Worm (Caenorhabditis elegans): Measurements from ENCODE around the gene ZK593.3.

ZK593.3 gene

DNA sequence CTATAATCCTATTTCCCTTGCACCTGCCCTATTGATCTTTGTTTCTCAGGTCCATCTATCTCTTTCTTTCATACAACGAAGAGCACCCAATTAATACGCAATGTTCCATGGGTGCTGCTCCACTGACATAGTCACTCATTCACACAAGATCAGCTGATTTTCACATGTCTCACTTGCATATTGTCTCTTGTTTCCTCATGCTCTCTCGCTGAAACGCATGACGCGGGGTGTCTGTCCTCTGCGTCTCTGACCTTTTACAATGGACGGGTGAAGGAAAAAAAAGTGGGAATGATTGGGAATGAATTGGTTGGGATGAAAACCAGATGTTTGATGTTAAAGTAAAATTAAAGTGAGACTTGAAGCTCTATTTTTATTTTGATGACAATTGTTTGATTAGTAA, 19.8 kb downstream of the ZK593.3 start (continued):
- TF ChIP-seq elt-3 (tag; optimal IDR thresholded peaks at IDR 0.05) (peak in 2 of 6 experiments; percentile 39 to 69), hpl-2 (GFP tag; optimal IDR thresholded peaks at IDR 0.05) (peak; percentile 30), snu-23 (GFP tag; optimal IDR thresholded peaks at IDR 0.05) (peak; percentile 96), irx-1 (tag; optimal IDR thresholded peaks at IDR 0.05) (peak; percentile 76), sox-4 (tag; optimal IDR thresholded peaks at IDR 0.05) (peak; percentile 78), fkh-10 (GFP tag; optimal IDR thresholded peaks at IDR 0.05) (peak; percentile 57), nhr-12 (tag; optimal IDR thresholded peaks at IDR 0.05) (no peak), sup-37 (GFP tag; optimal IDR thresholded peaks at IDR 0.05) (no peak), swsn-7 (tag; optimal IDR thresholded peaks at IDR 0.05) (peak; percentile 93), tbx-2 (tag; optimal IDR thresholded peaks at IDR 0.05) (peak; percentile 90), pax-3 (tag; optimal IDR thresholded peaks at IDR 0.05) (peak; percentile 75), nhr-76 (tag; optimal IDR thresholded peaks at IDR 0.05) (no peak), unc-130 (tag; optimal IDR thresholded peaks at IDR 0.05) (peak; percentile 65), lir-3 (tag; optimal IDR thresholded peaks at IDR 0.05; ENCODE audit: poor library complexity) (peak; percentile 85), fkh-4 (tag; optimal IDR thresholded peaks at IDR 0.05; ENCODE audit: borderline replicate concordance) (peak; percentile 88), Y116A8C.19 (tag; optimal IDR thresholded peaks at IDR 0.05; ENCODE audit: borderline replicate concordance) (no peak), ama-1 (optimal IDR thresholded peaks at IDR 0.05) (peak; percentile 93), lin-13 (GFP tag; optimal IDR thresholded peaks at IDR 0.05) (peak; percentile 91), nhr-71 (tag; optimal IDR thresholded peaks at IDR 0.05) (peak; percentile 98), xbp-1 (tag; optimal IDR thresholded peaks at IDR 0.05) (peak; percentile 91), snpc-4 (tag; optimal IDR thresholded peaks at IDR 0.05) (peak; percentile 43), ceh-90 (tag; optimal IDR thresholded peaks at IDR 0.05) (no peak), zip-4 (GFP tag; optimal IDR thresholded peaks at IDR 0.05) (peak; percentile 51), pqm-1 (tag; optimal IDR thresholded peaks at IDR 0.05) (no peak)

DNA sequence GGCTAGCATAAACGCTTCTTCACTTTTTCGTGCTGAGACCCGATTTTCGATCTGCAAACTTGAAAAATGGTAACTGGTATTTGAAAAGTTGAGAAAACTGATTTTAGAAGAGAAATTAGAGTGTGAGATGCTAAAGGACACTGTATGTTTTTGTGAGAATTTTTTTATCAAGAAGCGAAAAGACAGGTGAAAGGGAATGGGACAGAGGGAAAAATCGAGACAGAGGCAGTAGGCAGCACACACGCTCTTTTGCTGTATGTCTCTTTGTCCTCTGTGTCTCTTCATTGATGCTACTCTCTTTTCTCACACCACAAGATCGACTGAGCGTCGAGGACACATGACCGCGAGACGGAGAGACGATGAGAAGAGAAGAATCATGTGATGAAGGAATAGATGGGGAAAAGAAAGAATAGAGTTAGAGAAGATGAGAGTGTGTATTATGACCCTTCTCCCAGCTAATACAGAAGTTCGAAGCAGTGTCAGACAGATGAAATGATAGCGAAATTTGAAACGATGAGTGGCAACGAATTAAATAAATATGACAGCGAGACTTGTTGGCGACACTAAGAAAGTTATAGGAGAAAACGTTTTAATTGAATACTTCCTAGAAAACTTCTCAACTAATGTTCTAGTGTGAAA, 20.5 kb downstream of the ZK593.3 start, which contains the start of gene lgg-2:
Gene lgg-2, minus strand, starts transcription at position 51 of the 639 bp plus-strand sequence.
- TF ChIP-seq nhr-90 (tag; optimal IDR thresholded peaks at IDR 0.05; ENCODE audit: poor library complexity) = peak; percentile 97
- TF ChIP-seq egl-27 (tag; optimal IDR thresholded peaks at IDR 0.05) = peak; percentile 52 to 76
- peak; percentile 98 for TF ChIP-seq mep-1 (tag; optimal IDR thresholded peaks at IDR 0.05)
- TF ChIP-seq vab-15 (tag; optimal IDR thresholded peaks at IDR 0.05) = no peak
- TF ChIP-seq nhr-85 (tag) = peak; percentile 99
- TF ChIP-seq C16A3.4 (tag; optimal IDR thresholded peaks at IDR 0.05) = peak; percentile 85
- peak; percentile 93 for TF ChIP-seq irx-1 (tag; optimal IDR thresholded peaks at IDR 0.05)
- TF ChIP-seq alr-1 (tag; optimal IDR thresholded peaks at IDR 0.05; ENCODE audit: borderline replicate concordance) = no peak
- no peak for TF ChIP-seq efl-3 (GFP tag; optimal IDR thresholded peaks at IDR 0.05)
- TF ChIP-seq ztf-11 (tag; optimal IDR thresholded peaks at IDR 0.05) = peak in 1 of 2 experiments; percentile 85
- TF ChIP-seq ceh-8 (GFP tag; optimal IDR thresholded peaks at IDR 0.05) = peak; percentile 93
- TF ChIP-seq fkh-10 (GFP tag; optimal IDR thresholded peaks at IDR 0.05) = peak; percentile 26
- no peak for TF ChIP-seq lin-15B (tag; optimal IDR thresholded peaks at IDR 0.05)
- TF ChIP-seq nhr-71 (tag; optimal IDR thresholded peaks at IDR 0.05) = peak; percentile 100
- TF ChIP-seq nhr-77 (tag; optimal IDR thresholded peaks at IDR 0.05) = peak; percentile 88
- TF ChIP-seq xbp-1 (tag; optimal IDR thresholded peaks at IDR 0.05) = peak; percentile 93
- TF ChIP-seq ceh-90 (tag; optimal IDR thresholded peaks at IDR 0.05) = no peak
- TF ChIP-seq mef-2 (tag; optimal IDR thresholded peaks at IDR 0.05) = peak; percentile 76
- TF ChIP-seq fos-1 (tag; optimal IDR thresholded peaks at IDR 0.05) = peak; percentile 87
- TF ChIP-seq rnt-1 (tag; optimal IDR thresholded peaks at IDR 0.05) = peak; percentile 96
- TF ChIP-seq lir-3 (tag; optimal IDR thresholded peaks at IDR 0.05; ENCODE audit: poor library complexity) = peak; percentile 91
- TF ChIP-seq dpl-1 (GFP tag; optimal IDR thresholded peaks at IDR 0.05) = peak; percentile 78 to 79 (median 78)
- no peak for TF ChIP-seq nhr-76 (tag; optimal IDR thresholded peaks at IDR 0.05)
- TF ChIP-seq fkh-4 (tag; optimal IDR thresholded peaks at IDR 0.05; ENCODE audit: borderline replicate concordance) = no peak
- TF ChIP-seq sox-4 (tag; optimal IDR thresholded peaks at IDR 0.05) = peak; percentile 77
- no peak for TF ChIP-seq pag-3 (tag; optimal IDR thresholded peaks at IDR 0.05; ENCODE audit: borderline replicate concordance, insufficient read depth)
- peak; percentile 90 to 95 (median 94) for TF ChIP-seq ceh-82 (tag; optimal IDR thresholded peaks at IDR 0.05)
- no peak for TF ChIP-seq nhr-28 (tag; optimal IDR thresholded peaks at IDR 0.05)
- TF ChIP-seq lsy-2 (tag; optimal IDR thresholded peaks at IDR 0.05) = peak; percentile 95 to 96
- TF ChIP-seq skn-1 (tag; optimal IDR thresholded peaks at IDR 0.05) = peak; percentile 88
- peak; percentile 62 to 98 for TF ChIP-seq mdl-1 (tag; optimal IDR thresholded peaks at IDR 0.05)
- no peak for TF ChIP-seq ets-5 (GFP tag; IDR thresholded peaks at IDR 0.05)
- TF ChIP-seq nhr-47 (tag; optimal IDR thresholded peaks at IDR 0.05) = peak; percentile 97
- TF ChIP-seq pax-3 (tag; optimal IDR thresholded peaks at IDR 0.05) = peak; percentile 86
